Worm (Caenorhabditis elegans): ENCODE data around the gene C42D4.18.
A peak's percentile ranks its signal among the peaks of the same experiment; 100 is the strongest.

C42D4.18 gene

ce11 chrIV:7147722-7148121 lies 18.9 kb upstream of the C42D4.18 start:
- no peak for TF ChIP-seq ztf-22 (GFP tag; optimal IDR thresholded peaks at IDR 0.05)
- peak; percentile 2 for TF ChIP-seq ZK185.1 (tag; optimal IDR thresholded peaks at IDR 0.05; ENCODE audit: poor library complexity, severe bottlenecking)
- TF ChIP-seq ceh-40 (GFP tag; IDR thresholded peaks at IDR 0.05), result no peak
- TF ChIP-seq cebp-2 (GFP tag; IDR thresholded peaks at IDR 0.05), result no peak
- TF ChIP-seq cebp-1 (GFP tag; IDR thresholded peaks at IDR 0.05), result no peak
- peak; percentile 26 for TF ChIP-seq cebp-1 (tag; optimal IDR thresholded peaks at IDR 0.05)
- no peak for TF ChIP-seq F39B2.1 (GFP tag; IDR thresholded peaks at IDR 0.05)
- TF ChIP-seq T07F8.4 (tag; optimal IDR thresholded peaks at IDR 0.05), result no peak
- TF ChIP-seq hrde-1 (tag; optimal IDR thresholded peaks at IDR 0.05; ENCODE audit: borderline replicate concordance), result no peak
- no peak for TF ChIP-seq ztf-18 (tag; optimal IDR thresholded peaks at IDR 0.05)
- TF ChIP-seq egl-44 (GFP tag; IDR thresholded peaks at IDR 0.05), result no peak
- no peak for TF ChIP-seq F49E8.2 (tag; optimal IDR thresholded peaks at IDR 0.05; ENCODE audit: insufficient read depth)
- no peak for TF ChIP-seq lsy-27 (tag; optimal IDR thresholded peaks at IDR 0.05; ENCODE audit: borderline replicate concordance, insufficient read depth)
- no peak for TF ChIP-seq dox-1 (GFP tag; IDR thresholded peaks at IDR 0.05)
- no peak for TF ChIP-seq hlh-12 (tag; optimal IDR thresholded peaks at IDR 0.05)
- no peak for TF ChIP-seq hlh-26 (GFP tag; conservative IDR thresholded peaks at IDR 0.05)
- no peak for TF ChIP-seq C06A6.2 (GFP tag; conservative IDR thresholded peaks at IDR 0.05)
- no peak for TF ChIP-seq atf-7 (tag; optimal IDR thresholded peaks at IDR 0.05)
- TF ChIP-seq fkh-3 (tag; optimal IDR thresholded peaks at IDR 0.05), result no peak
- peak; percentile 50; the same call in 1 of the 2 replicates for TF ChIP-seq hmg-1.2 (GFP tag; IDR thresholded peaks at IDR 0.05)
- TF ChIP-seq aptf-2 (GFP tag; conservative IDR thresholded peaks at IDR 0.05), result no peak
- peak; percentile 68 for TF ChIP-seq pha-4 (tag; optimal IDR thresholded peaks at IDR 0.05)
- peak; percentile 24 for TF ChIP-seq nhr-80 (tag; optimal IDR thresholded peaks at IDR 0.05)
- TF ChIP-seq lin-40 (tag; optimal IDR thresholded peaks at IDR 0.05), result no peak
- no peak for TF ChIP-seq attf-5 (GFP tag; optimal IDR thresholded peaks at IDR 0.05)
- TF ChIP-seq lin-35 (GFP tag; optimal IDR thresholded peaks at IDR 0.05), result no peak
- no peak for TF ChIP-seq tbx-9 (tag; optimal IDR thresholded peaks at IDR 0.05; ENCODE audit: borderline replicate concordance)
- TF ChIP-seq rpc-1 (optimal IDR thresholded peaks at IDR 0.05), result no peak
- TF ChIP-seq rpc-1 (tag; optimal IDR thresholded peaks at IDR 0.05), result no peak
- TF ChIP-seq C17E4.6 (GFP tag; IDR thresholded peaks at IDR 0.05), result no peak
- TF ChIP-seq K12H6.12 (tag; optimal IDR thresholded peaks at IDR 0.05), result no peak

DNA sequence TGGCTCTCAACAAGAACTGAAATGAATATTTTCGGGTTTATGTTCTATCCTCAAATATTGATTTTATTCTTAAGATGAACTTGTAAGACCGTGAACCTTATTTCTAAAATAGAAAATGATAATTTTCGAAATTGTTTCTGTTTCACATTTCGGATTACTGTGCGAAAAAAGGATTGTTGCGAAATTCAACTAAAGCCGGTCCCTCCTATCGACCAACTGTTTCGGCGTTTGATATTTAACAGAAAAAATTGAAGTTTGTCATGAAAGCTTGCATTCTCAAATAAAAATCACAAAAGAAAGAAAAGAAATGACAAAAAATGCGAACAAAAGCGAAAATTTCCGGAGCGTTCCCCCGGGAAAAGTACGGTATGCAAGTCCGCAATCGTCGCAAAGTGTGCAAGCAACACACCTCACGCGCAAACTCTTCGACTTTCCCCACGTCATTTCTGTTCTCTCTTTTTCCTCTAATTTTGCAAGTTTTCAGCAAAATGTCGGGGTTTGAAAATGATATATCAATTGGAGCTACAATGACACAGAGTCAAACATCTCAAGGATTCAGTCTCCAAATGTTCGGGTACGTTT lies 17.5 kb upstream of the C42D4.18 start, which contains the start of gene C34D4.4:
Gene C34D4.4 (plus strand): TSS at position 342 of the 582 bp plus-strand sequence.
- TF ChIP-seq lir-1 (GFP tag; conservative IDR thresholded peaks at IDR 0.05) (no peak), efl-1 (GFP tag; optimal IDR thresholded peaks at IDR 0.05) (peak; percentile 58), akir-1 (GFP tag; optimal IDR thresholded peaks at IDR 0.05) (no peak), hmg-1.2 (GFP tag; IDR thresholded peaks at IDR 0.05) (peak; percentile 14; the same call in 1 of the 2 replicates), ztf-6 (GFP tag; IDR thresholded peaks at IDR 0.05) (no peak), cebp-1 (GFP tag; IDR thresholded peaks at IDR 0.05) (peak; percentile 60; the same call in 1 of the 2 replicates), cebp-1 (tag; optimal IDR thresholded peaks at IDR 0.05) (peak; percentile 94), ama-1 (optimal IDR thresholded peaks at IDR 0.05) (no peak), ama-1 (GFP tag; optimal IDR thresholded peaks at IDR 0.05) (no peak), snpc-4 (GFP tag; optimal IDR thresholded peaks at IDR 0.05) (no peak), snpc-4 (tag; optimal IDR thresholded peaks at IDR 0.05) (peak in 2 of 4 experiments; percentile 42 to 54), hsf-1 (GFP tag; IDR thresholded peaks at IDR 0.05) (0 out of 2 replicates have a peak, but pooled peaks have one; percentile 55), lin-54 (GFP tag; optimal IDR thresholded peaks at IDR 0.05) (peak; percentile 27), ztf-25 (GFP tag; IDR thresholded peaks at IDR 0.05) (no peak), F55B11.4 (tag; optimal IDR thresholded peaks at IDR 0.05; ENCODE audit: borderline replicate concordance, insufficient read depth) (no peak), ztf-3 (GFP tag; optimal IDR thresholded peaks at IDR 0.05) (no peak), lsl-1 (GFP tag; optimal IDR thresholded peaks at IDR 0.05) (peak; percentile 73), attf-5 (GFP tag; optimal IDR thresholded peaks at IDR 0.05) (no peak), dpl-1 (GFP tag; optimal IDR thresholded peaks at IDR 0.05) (peak; percentile 21), nhr-120 (GFP tag; IDR thresholded peaks at IDR 0.05) (no peak), ceh-91 (GFP tag; IDR thresholded peaks at IDR 0.05) (peak; percentile 52), hrde-1 (tag; optimal IDR thresholded peaks at IDR 0.05; ENCODE audit: borderline replicate concordance) (no peak), C17E4.6 (GFP tag; IDR thresholded peaks at IDR 0.05) (no peak), K12H6.12 (tag; optimal IDR thresholded peaks at IDR 0.05) (peak; percentile 54)

Data from whole organism, young adult.